Worm (Caenorhabditis elegans) whole organism, young adult: ENCODE data around the gene mrpl-42.

Source experiments
- F52B5.7 ChIP-seq: sonication (generic microtip); optimal IDR thresholded peaks from 2 replicates; lab custom pipeline; 2016; ENCODE audit warnings: mild to moderate bottlenecking, missing genetic modification characterization, missing compliant biosample characterization
- ama-1 ChIP-seq, 3 experiments: fragments of 150-350 bp in 1 of 3; sonication (generic microtip) in 2 of 3; optimal IDR thresholded peaks; 2 replicates each; lab custom pipeline; 2014 to 2018; ENCODE audit warnings: missing biosample characterization in 2 of 3, missing genetic modification characterization in 2 of 3, missing genetic modification reagents in 2 of 3
- attf-3 ChIP-seq: fragments of 200-800 bp; sonication (Bioruptor generic); conservative IDR thresholded peaks from 2 replicates; pipeline ENCODE4 v1.3.6; 2022; ENCODE audit warnings: missing genetic modification reagents, missing genetic modification characterization, missing compliant biosample characterization
- hmg-1.2 ChIP-seq: fragments of 200-800 bp; sonication (Bioruptor generic); IDR thresholded peaks from 2 replicates; pipeline ENCODE4 v1.3.6; 2022; ENCODE audit warnings: missing genetic modification reagents, missing genetic modification characterization, missing compliant biosample characterization
- let-526 ChIP-seq: fragments of 200-800 bp; sonication (Bioruptor generic); IDR thresholded peaks from 2 replicates; pipeline ENCODE4 v1.3.6; 2022; ENCODE audit warnings: missing genetic modification reagents, missing genetic modification characterization, missing compliant biosample characterization
- lin-35 ChIP-seq, 3 experiments: fragments of 150-350 bp in 2 of 3; sonication (generic microtip) in 1 of 3; optimal IDR thresholded peaks; 2 replicates each; lab custom pipeline; 2014 to 2018; ENCODE audit warnings: missing biosample characterization in 3 of 3, missing genetic modification characterization in 3 of 3, missing genetic modification reagents in 3 of 3
- mxl-1 ChIP-seq: sonication (generic microtip); optimal IDR thresholded peaks from 2 replicates; lab custom pipeline; 2016; ENCODE audit warnings: missing genetic modification characterization, missing compliant biosample characterization
- nhr-120 ChIP-seq: fragments of 200-800 bp; sonication (Bioruptor generic); IDR thresholded peaks from 2 replicates; pipeline ENCODE4 v1.3.6; 2022; ENCODE audit warnings: missing genetic modification characterization, missing compliant biosample characterization
- nhr-90 ChIP-seq: sonication (generic microtip); optimal IDR thresholded peaks from 2 replicates; lab custom pipeline; 2016; ENCODE audit warnings: missing genotype, mild to moderate bottlenecking, missing genetic modification characterization, missing compliant biosample characterization
- snpc-1.3 ChIP-seq: sonication (generic microtip); optimal IDR thresholded peaks from 2 replicates; lab custom pipeline; 2017; ENCODE audit warnings: missing genetic modification characterization, mild to moderate bottlenecking, missing compliant biosample characterization, antibody characterized with exemption, moderate library complexity, missing genotype, missing genetic modification reagents; ENCODE audit not compliant: insufficient read depth
- unc-130 ChIP-seq: sonication (generic microtip); optimal IDR thresholded peaks from 2 replicates; lab custom pipeline; 2016; ENCODE audit warnings: missing genetic modification reagents, missing genetic modification characterization, missing compliant biosample characterization
- unc-62 ChIP-seq: fragments of 150-350 bp; optimal IDR thresholded peaks from 2 replicates; lab custom pipeline; 2014; ENCODE audit warnings: missing biosample characterization, missing genetic modification reagents, missing genetic modification characterization

DNA sequence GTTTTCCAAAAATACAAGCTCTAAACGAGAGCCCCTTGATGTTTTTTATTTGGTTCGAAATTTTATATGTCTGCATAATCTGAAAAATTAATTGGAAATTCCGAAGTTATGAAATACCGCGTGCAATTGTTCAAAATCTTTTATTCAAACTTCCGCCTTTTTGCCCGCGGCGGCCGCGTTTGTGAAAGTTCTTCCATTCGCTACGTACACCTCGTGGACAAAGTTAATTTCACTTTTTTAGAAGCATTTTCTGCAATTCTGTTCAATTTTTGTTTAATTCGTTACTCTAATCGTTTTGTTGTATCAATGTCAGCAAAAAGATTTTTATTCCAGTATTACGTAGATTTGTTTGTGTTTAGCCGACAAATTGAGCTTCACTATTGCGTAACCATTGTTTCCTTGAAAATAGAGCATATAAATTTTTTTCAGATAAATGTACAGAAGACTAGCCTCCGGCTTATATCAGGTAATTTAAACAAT is 20.0 kb downstream of the mrpl-42 start, which contains the start of gene mppb-1:
- TF ChIP-seq nhr-90, result no peak
- TF ChIP-seq F52B5.7 (tag; lab: Kevin White, UChicago), result peak; percentile 33
- TF ChIP-seq nhr-120, result no peak
- TF ChIP-seq hmg-1.2 (GFP tag; lab: Robert Waterston, UW), result peak; percentile 25; the same call in 1 of the 2 replicates
- TF ChIP-seq ama-1 (optimal IDR thresholded peaks at IDR 0.05; lab: Kevin White, UChicago), result no peak
- no peak for TF ChIP-seq ama-1 (GFP tag; optimal IDR thresholded peaks at IDR 0.05; lab: Kevin White, UChicago)
- TF ChIP-seq lin-35 (GFP tag; optimal IDR thresholded peaks at IDR 0.05; lab: Kevin White, UChicago), result peak; percentile 20 to 92 (median 48)
- peak; percentile 29 for TF ChIP-seq snpc-1.3 (tag; lab: Kevin White, UChicago)
- TF ChIP-seq let-526, result 0 out of 2 replicates have a peak, but pooled peaks have one; percentile 62
- TF ChIP-seq unc-62 (GFP tag; lab: Kevin White, UChicago), result no peak
- TF ChIP-seq mxl-1 (tag; lab: Kevin White, UChicago), result no peak
- TF ChIP-seq attf-3 (GFP tag; lab: Robert Waterston, UW), result peak; percentile 75
- peak; percentile 92 for TF ChIP-seq unc-130 (GFP tag; lab: Kevin White, UChicago)
